Worm (Caenorhabditis elegans) whole organism, young adult: Measurements from ENCODE around the gene C16C10.4.

ENCODE experiments used
- B0336.3 ChIP-seq: fragments of 200-800 bp; sonication (Bioruptor generic); IDR thresholded peaks from 2 replicates; pipeline ENCODE4 v1.3.6; 2022; ENCODE audit warnings: missing genetic modification characterization, missing compliant biosample characterization
- C06A6.2 ChIP-seq: fragments of 200-800 bp; sonication (Bioruptor generic); conservative IDR thresholded peaks from 2 replicates; pipeline ENCODE4 v1.3.6; 2022; ENCODE audit warnings: missing genetic modification characterization, missing compliant biosample characterization
- D2030.7 ChIP-seq: fragments of 200-800 bp; sonication (Bioruptor generic); IDR thresholded peaks from 2 replicates; pipeline ENCODE4 v1.3.6; 2022; ENCODE audit warnings: missing genetic modification reagents, missing genetic modification characterization, missing compliant biosample characterization
- F10E7.11 ChIP-seq: sonication (generic microtip); optimal IDR thresholded peaks from 2 replicates; lab custom pipeline; 2017; ENCODE audit warnings: mild to moderate bottlenecking, missing genetic modification characterization, moderate library complexity, missing compliant biosample characterization
- F22D6.2 ChIP-seq: sonication (generic microtip); optimal IDR thresholded peaks from 2 replicates; lab custom pipeline; 2016; ENCODE audit warnings: mild to moderate bottlenecking, missing genetic modification characterization, missing compliant biosample characterization
- F33H1.4 ChIP-seq: fragments of 200-800 bp; sonication (Bioruptor generic); IDR thresholded peaks from 2 replicates; pipeline ENCODE4 v1.3.6; 2022; ENCODE audit warnings: missing genetic modification reagents, missing genetic modification characterization, missing compliant biosample characterization
- F37B4.10 ChIP-seq: fragments of 200-800 bp; sonication (Bioruptor generic); IDR thresholded peaks from 2 replicates; pipeline ENCODE4 v1.3.6; 2022; ENCODE audit warnings: missing genetic modification characterization, missing compliant biosample characterization
- F49E8.2 ChIP-seq: sonication (generic microtip); optimal IDR thresholded peaks from 3 replicates; lab custom pipeline; 2017; ENCODE audit warnings: missing genetic modification characterization, mild to moderate bottlenecking, missing compliant biosample characterization, antibody characterized with exemption, moderate library complexity; ENCODE audit not compliant: insufficient read depth
- F52B5.7 ChIP-seq: sonication (generic microtip); optimal IDR thresholded peaks from 2 replicates; lab custom pipeline; 2016; ENCODE audit warnings: mild to moderate bottlenecking, missing genetic modification characterization, missing compliant biosample characterization
- T07F8.4 ChIP-seq: sonication (generic microtip); optimal IDR thresholded peaks from 2 replicates; lab custom pipeline; 2016; ENCODE audit warnings: mild to moderate bottlenecking, missing genetic modification characterization, moderate library complexity, missing compliant biosample characterization
- Y53G8AR.9 ChIP-seq: fragments of 200-800 bp; sonication (Bioruptor generic); conservative IDR thresholded peaks from 2 replicates; pipeline ENCODE4 v1.3.6; 2022; ENCODE audit warnings: missing genetic modification reagents, missing genetic modification characterization, missing compliant biosample characterization
- Y79H2A.3 ChIP-seq: fragments of 200-800 bp; sonication (Bioruptor generic); conservative IDR thresholded peaks from 2 replicates; pipeline ENCODE4 v1.3.6; 2022; ENCODE audit warnings: missing genetic modification reagents, missing genetic modification characterization, missing compliant biosample characterization
- Y95B8A.8 ChIP-seq: fragments of 200-800 bp; sonication (Bioruptor generic); IDR thresholded peaks from 2 replicates; pipeline ENCODE4 v1.3.6; 2022; ENCODE audit warnings: missing genetic modification reagents, missing genetic modification characterization, missing compliant biosample characterization
- ama-1 ChIP-seq, 3 experiments: fragments of 150-350 bp in 1 of 3; sonication (generic microtip) in 2 of 3; optimal IDR thresholded peaks; 2 replicates each; lab custom pipeline; 2014 to 2018; ENCODE audit warnings: missing biosample characterization in 2 of 3, missing genetic modification characterization in 2 of 3, missing genetic modification reagents in 2 of 3
- athp-1 ChIP-seq: sonication (generic microtip); optimal IDR thresholded peaks from 2 replicates; lab custom pipeline; 2017; ENCODE audit warnings: mild to moderate bottlenecking, missing genetic modification characterization, missing compliant biosample characterization
- attf-5 ChIP-seq: fragments of 200-800 bp; sonication (Bioruptor generic); optimal IDR thresholded peaks from 2 replicates; lab custom pipeline; 2018; ENCODE audit warnings: mild to moderate bottlenecking, missing genetic modification characterization, missing compliant biosample characterization
- cebp-1 ChIP-seq, 2 experiments: fragments of 200-800 bp in 1 of 2; sonication (Bioruptor generic) in 1 of 2; sonication (generic microtip) in 1 of 2; IDR thresholded peaks in 1 of 2; optimal IDR thresholded peaks in 1 of 2; 2 replicates each; pipeline versions ENCODE4 v1.3.6 to Lab custom; 2017 to 2022; ENCODE audit warnings: missing compliant biosample characterization in 2 of 2, missing genetic modification characterization in 2 of 2, mild to moderate bottlenecking in 1 of 2, missing genetic modification reagents in 1 of 2, moderate library complexity in 1 of 2
- cebp-2 ChIP-seq: fragments of 200-800 bp; sonication (Bioruptor generic); IDR thresholded peaks from 2 replicates; pipeline ENCODE4 v1.3.6; 2022; ENCODE audit warnings: missing genetic modification characterization, missing compliant biosample characterization
- ceh-91 ChIP-seq: fragments of 200-800 bp; sonication (Bioruptor generic); IDR thresholded peaks from 2 replicates; pipeline ENCODE4 v1.3.6; 2022; ENCODE audit warnings: missing genetic modification reagents, missing genetic modification characterization, missing compliant biosample characterization
- die-1 ChIP-seq: sonication (generic microtip); optimal IDR thresholded peaks from 2 replicates; lab custom pipeline; 2016; ENCODE audit warnings: missing genotype, mild to moderate bottlenecking, missing genetic modification characterization, missing compliant biosample characterization
- dox-1 ChIP-seq: fragments of 200-800 bp; sonication (Bioruptor generic); IDR thresholded peaks from 2 replicates; pipeline ENCODE4 v1.3.6; 2022; ENCODE audit warnings: missing genetic modification reagents, missing genetic modification characterization, missing compliant biosample characterization
- dpff-1 ChIP-seq: sonication (generic microtip); optimal IDR thresholded peaks from 2 replicates; lab custom pipeline; 2017; ENCODE audit warnings: mild to moderate bottlenecking, missing genetic modification characterization, missing compliant biosample characterization
- egl-44 ChIP-seq: fragments of 200-800 bp; sonication (Bioruptor generic); IDR thresholded peaks from 2 replicates; pipeline ENCODE4 v1.3.6; 2022; ENCODE audit warnings: missing genetic modification reagents, missing genetic modification characterization, missing compliant biosample characterization
- ets-4 ChIP-seq: fragments of 200-800 bp; sonication (Bioruptor generic); optimal IDR thresholded peaks from 2 replicates; lab custom pipeline; 2018; ENCODE audit warnings: mild to moderate bottlenecking, missing genetic modification characterization, missing compliant biosample characterization
- hlh-12 ChIP-seq: sonication (generic microtip); optimal IDR thresholded peaks from 2 replicates; lab custom pipeline; 2016; ENCODE audit warnings: missing genetic modification characterization, missing compliant biosample characterization
- hmg-1.2 ChIP-seq: fragments of 200-800 bp; sonication (Bioruptor generic); IDR thresholded peaks from 2 replicates; pipeline ENCODE4 v1.3.6; 2022; ENCODE audit warnings: missing genetic modification reagents, missing genetic modification characterization, missing compliant biosample characterization
- lin-35 ChIP-seq, 3 experiments: fragments of 150-350 bp in 2 of 3; sonication (generic microtip) in 1 of 3; optimal IDR thresholded peaks; 2 replicates each; lab custom pipeline; 2014 to 2018; ENCODE audit warnings: missing biosample characterization in 3 of 3, missing genetic modification characterization in 3 of 3, missing genetic modification reagents in 3 of 3
- lin-40 ChIP-seq: sonication (generic microtip); optimal IDR thresholded peaks from 2 replicates; lab custom pipeline; 2016; ENCODE audit warnings: missing genetic modification characterization, mild to moderate bottlenecking, missing compliant biosample characterization, missing genotype, missing genetic modification reagents
- lir-1 ChIP-seq: fragments of 200-800 bp; sonication (Bioruptor generic); conservative IDR thresholded peaks from 2 replicates; pipeline ENCODE4 v1.3.6; 2022; ENCODE audit warnings: missing genetic modification reagents, missing genetic modification characterization, missing compliant biosample characterization
- lsl-1 ChIP-seq: fragments of 200-800 bp; sonication (Bioruptor generic); optimal IDR thresholded peaks from 2 replicates; lab custom pipeline; 2018; ENCODE audit warnings: mild to moderate bottlenecking, missing genetic modification characterization, moderate library complexity, missing compliant biosample characterization
- madf-10 ChIP-seq: sonication (generic microtip); optimal IDR thresholded peaks from 2 replicates; lab custom pipeline; 2016; ENCODE audit warnings: mild to moderate bottlenecking, missing genetic modification characterization, missing compliant biosample characterization
- madf-3 ChIP-seq: fragments of 200-800 bp; sonication (Bioruptor generic); IDR thresholded peaks from 2 replicates; pipeline ENCODE4 v1.3.6; 2022; ENCODE audit warnings: missing genetic modification reagents, missing genetic modification characterization, missing compliant biosample characterization
- mxl-1 ChIP-seq: sonication (generic microtip); optimal IDR thresholded peaks from 2 replicates; lab custom pipeline; 2016; ENCODE audit warnings: missing genetic modification characterization, missing compliant biosample characterization
- nfyb-1 ChIP-seq: fragments of 200-800 bp; sonication (Bioruptor generic); IDR thresholded peaks from 2 replicates; pipeline ENCODE4 v1.3.6; 2022; ENCODE audit warnings: missing genetic modification reagents, missing genetic modification characterization, missing compliant biosample characterization
- nhr-120 ChIP-seq: fragments of 200-800 bp; sonication (Bioruptor generic); IDR thresholded peaks from 2 replicates; pipeline ENCODE4 v1.3.6; 2022; ENCODE audit warnings: missing genetic modification characterization, missing compliant biosample characterization
- nhr-179 ChIP-seq: sonication (generic microtip); optimal IDR thresholded peaks from 2 replicates; lab custom pipeline; 2016; ENCODE audit warnings: mild to moderate bottlenecking, missing genetic modification characterization, missing compliant biosample characterization
- nhr-80 ChIP-seq: sonication (generic microtip); optimal IDR thresholded peaks from 2 replicates; lab custom pipeline; 2016; ENCODE audit warnings: missing genetic modification characterization, missing compliant biosample characterization
- nhr-90 ChIP-seq: sonication (generic microtip); optimal IDR thresholded peaks from 2 replicates; lab custom pipeline; 2016; ENCODE audit warnings: missing genotype, mild to moderate bottlenecking, missing genetic modification characterization, missing compliant biosample characterization
- rcor-1 ChIP-seq: fragments of 200-800 bp; sonication (Bioruptor generic); IDR thresholded peaks from 2 replicates; pipeline ENCODE4 v1.3.6; 2022; ENCODE audit warnings: missing genetic modification reagents, missing genetic modification characterization, missing compliant biosample characterization
- rpc-1 ChIP-seq, 2 experiments: fragments of 150-350 bp in 1 of 2; sonication (generic microtip) in 1 of 2; optimal IDR thresholded peaks; 2 replicates each; lab custom pipeline; 2014 to 2018; ENCODE audit warnings: missing biosample characterization in 1 of 2, missing genetic modification characterization in 1 of 2, missing genetic modification reagents in 1 of 2, missing genotype in 1 of 2
- sdz-38 ChIP-seq: sonication (generic microtip); optimal IDR thresholded peaks from 2 replicates; lab custom pipeline; 2016; ENCODE audit warnings: missing genotype, missing genetic modification characterization, missing compliant biosample characterization
- unc-130 ChIP-seq: sonication (generic microtip); optimal IDR thresholded peaks from 2 replicates; lab custom pipeline; 2016; ENCODE audit warnings: missing genetic modification reagents, missing genetic modification characterization, missing compliant biosample characterization
- ztf-25 ChIP-seq: fragments of 200-800 bp; sonication (Bioruptor generic); IDR thresholded peaks from 2 replicates; pipeline ENCODE4 v1.3.6; 2022; ENCODE audit warnings: missing genetic modification reagents, missing genetic modification characterization, missing compliant biosample characterization
- ztf-6 ChIP-seq: fragments of 200-800 bp; sonication (Bioruptor generic); IDR thresholded peaks from 2 replicates; pipeline ENCODE4 v1.3.6; 2022; ENCODE audit warnings: missing genetic modification reagents, missing genetic modification characterization, missing compliant biosample characterization

The C16C10.4 gene

ce11 chrIII:4189602-4190001, 18.5 kb downstream of the C16C10.4 start:
- TF ChIP-seq hlh-12 (tag; lab: Kevin White, UChicago), result no peak

- TF ChIP-seq madf-10 (tag; lab: Kevin White, UChicago) (no peak), unc-130 (GFP tag; lab: Kevin White, UChicago) (no peak), dpff-1 (tag; lab: Kevin White, UChicago) (no peak), nfyb-1 (GFP tag; lab: Robert Waterston, UW) (no peak), ama-1 (optimal IDR thresholded peaks at IDR 0.05; lab: Kevin White, UChicago) (no peak), ama-1 (GFP tag; optimal IDR thresholded peaks at IDR 0.05; lab: Kevin White, UChicago) (no peak)
Measured at ce11 chrIII:4190241-4190640, 19.1 kb downstream of the C16C10.4 start, which contains the start of gene spp-28. TSS of gene spp-28 (minus strand) at chrIII:4190341.

- no peak for TF ChIP-seq F22D6.2
- TF ChIP-seq ama-1 (optimal IDR thresholded peaks at IDR 0.05; lab: Kevin White, UChicago), result no peak
- no peak for TF ChIP-seq ama-1 (GFP tag; optimal IDR thresholded peaks at IDR 0.05; lab: Kevin White, UChicago)
- TF ChIP-seq lsl-1 (GFP tag; lab: Kevin White, UChicago), result peak; percentile 85
- no peak for TF ChIP-seq ztf-6 (GFP tag; lab: Robert Waterston, UW)
- no peak for TF ChIP-seq mxl-1 (tag; lab: Kevin White, UChicago)
- no peak for TF ChIP-seq rcor-1
- TF ChIP-seq egl-44 (GFP tag; lab: Robert Waterston, UW), result no peak
- no peak for TF ChIP-seq lin-40 (tag; lab: Kevin White, UChicago)
- peak; percentile 96 for TF ChIP-seq cebp-1 (GFP tag; IDR thresholded peaks at IDR 0.05; lab: Robert Waterston, UW)
- peak; percentile 98 for TF ChIP-seq cebp-1 (tag; optimal IDR thresholded peaks at IDR 0.05; lab: Kevin White, UChicago)
- TF ChIP-seq Y53G8AR.9 (GFP tag; lab: Robert Waterston, UW), result no peak
- no peak for TF ChIP-seq Y95B8A.8
- TF ChIP-seq ceh-91 (GFP tag; lab: Robert Waterston, UW), result no peak
- TF ChIP-seq cebp-2 (GFP tag; lab: Robert Waterston, UW), result no peak
- TF ChIP-seq attf-5 (GFP tag; lab: Kevin White, UChicago), result peak; percentile 61
- no peak for TF ChIP-seq sdz-38
- no peak for TF ChIP-seq dox-1
- TF ChIP-seq athp-1, result no peak
- TF ChIP-seq nhr-90 (tag; lab: Kevin White, UChicago), result no peak
- no peak for TF ChIP-seq ztf-25 (GFP tag; lab: Robert Waterston, UW)
- TF ChIP-seq madf-3 (GFP tag; lab: Robert Waterston, UW), result no peak
- TF ChIP-seq madf-10 (tag; lab: Kevin White, UChicago), result no peak
- no peak for TF ChIP-seq T07F8.4 (tag; lab: Kevin White, UChicago)
- TF ChIP-seq nhr-179, result no peak
- TF ChIP-seq F10E7.11 (tag; lab: Kevin White, UChicago), result no peak
- no peak for TF ChIP-seq die-1 (tag; lab: Kevin White, UChicago)
- TF ChIP-seq hlh-12 (tag; lab: Kevin White, UChicago), result no peak
- TF ChIP-seq lin-35 (GFP tag; optimal IDR thresholded peaks at IDR 0.05; lab: Kevin White, UChicago), result no peak
- no peak for TF ChIP-seq F33H1.4 (GFP tag; lab: Robert Waterston, UW)
- TF ChIP-seq F52B5.7 (tag; lab: Kevin White, UChicago), result no peak
- TF ChIP-seq ets-4, result no peak
- TF ChIP-seq nhr-120 (GFP tag; lab: Robert Waterston, UW), result no peak
- TF ChIP-seq nhr-80 (tag; lab: Kevin White, UChicago), result peak; percentile 31
- no peak for TF ChIP-seq F49E8.2 (tag; lab: Kevin White, UChicago)
- TF ChIP-seq hmg-1.2 (GFP tag; lab: Robert Waterston, UW), result peak; percentile 23; the same call in 1 of the 2 replicates
- TF ChIP-seq F37B4.10 (GFP tag; lab: Robert Waterston, UW), result no peak
- no peak for TF ChIP-seq rpc-1 (optimal IDR thresholded peaks at IDR 0.05; lab: Kevin White, UChicago)
- no peak for TF ChIP-seq rpc-1 (tag; optimal IDR thresholded peaks at IDR 0.05; lab: Kevin White, UChicago)
- TF ChIP-seq D2030.7 (GFP tag; lab: Robert Waterston, UW), result no peak
- no peak for TF ChIP-seq B0336.3 (GFP tag; lab: Robert Waterston, UW)
- no peak for TF ChIP-seq C06A6.2 (GFP tag; lab: Robert Waterston, UW)
- TF ChIP-seq lir-1, result no peak
- no peak for TF ChIP-seq Y79H2A.3 (GFP tag; lab: Robert Waterston, UW)
Measured at ce11 chrIII:4191091-4191638, 20.0 kb downstream of the C16C10.4 start, which contains the start of gene dnj-16. TSS of gene dnj-16 (plus strand) at chrIII:4191141.
